Fruit fly (Drosophila melanogaster): ENCODE results near the gene kek5.
A peak's percentile ranks its signal among the peaks of the same experiment; 100 is the strongest.

Gene kek5

DNA sequence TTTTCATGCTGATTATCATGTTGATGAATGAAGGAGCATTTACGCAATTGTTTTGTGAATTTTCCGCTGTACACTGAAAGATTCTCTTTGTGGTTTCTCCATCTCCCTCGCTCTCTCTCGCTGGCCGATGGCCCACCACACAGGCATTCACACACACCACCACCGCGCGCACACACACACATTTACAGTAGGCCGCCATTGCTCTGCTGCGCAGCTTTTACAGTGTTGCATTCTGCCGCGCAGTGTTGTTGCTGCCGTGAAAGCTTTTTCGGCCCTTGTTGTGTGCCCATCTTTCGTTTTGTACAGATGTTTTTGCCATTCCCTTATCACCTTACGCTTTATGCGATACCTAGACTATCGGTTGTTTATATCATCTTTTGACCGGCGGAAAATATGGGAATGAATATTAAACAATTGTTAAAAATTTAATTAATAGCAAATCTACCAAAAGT, 143.9 kb downstream of the kek5 start (continued):
- TF ChIP-seq MESR4 (GFP tag; optimal IDR thresholded peaks at IDR 0.05) (peak; percentile 13), Jarid2 (GFP tag; optimal IDR thresholded peaks at IDR 0.05) (no peak), Kr (GFP tag; optimal IDR thresholded peaks at IDR 0.05) (no peak), da (GFP tag; optimal IDR thresholded peaks at IDR 0.05) (no peak), phol (tag; optimal IDR thresholded peaks at IDR 0.05) (peak; percentile 97), hth (optimal IDR thresholded peaks at IDR 0.05) (no peak), maf-S (GFP tag; optimal IDR thresholded peaks at IDR 0.05) (no peak), ara (GFP tag; IDR thresholded peaks at IDR 0.05) (no peak), CG30020 (tag; optimal IDR thresholded peaks at IDR 0.05) (no peak), Lhr (GFP tag; optimal IDR thresholded peaks at IDR 0.05) (peak; percentile 31), CG11456 (GFP tag; IDR thresholded peaks at IDR 0.05) (peak; percentile 48; the same call in 1 of the 3 replicates), Ravus (GFP tag; IDR thresholded peaks at IDR 0.05) (no peak), zen (tag; optimal IDR thresholded peaks at IDR 0.05) (no peak), CG12071 (GFP tag; optimal IDR thresholded peaks at IDR 0.05) (no peak), Ada2b (GFP tag; IDR thresholded peaks at IDR 0.05) (no peak), CG10959 (GFP tag; IDR thresholded peaks at IDR 0.05) (no peak), CG10431 (GFP tag; optimal IDR thresholded peaks at IDR 0.05) (no peak), CG42726 (GFP tag; IDR thresholded peaks at IDR 0.05; ENCODE audit: partially characterized antibody) (peak; percentile 53; the same call in 1 of the 2 replicates), Nf-YB (GFP tag; optimal IDR thresholded peaks at IDR 0.05) (no peak), D (optimal IDR thresholded peaks at IDR 0.05) (no peak), D (GFP tag; optimal IDR thresholded peaks at IDR 0.05) (no peak), crc (GFP tag; optimal IDR thresholded peaks at IDR 0.05) (no peak), TFAM (GFP tag; optimal IDR thresholded peaks at IDR 0.05) (no peak), CG15269 (tag; optimal IDR thresholded peaks at IDR 0.05) (peak; percentile 8), cato (GFP tag; optimal IDR thresholded peaks at IDR 0.05; ENCODE audit: borderline replicate concordance) (no peak), CG6813 (GFP tag; optimal IDR thresholded peaks at IDR 0.05) (no peak), dpn (GFP tag; optimal IDR thresholded peaks at IDR 0.05) (no peak), CkIIα-i1 (GFP tag; IDR thresholded peaks at IDR 0.05) (no peak), CG18764 (GFP tag; optimal IDR thresholded peaks at IDR 0.05) (no peak), pzg (GFP tag; optimal IDR thresholded peaks at IDR 0.05) (peak; percentile 80), pan (optimal IDR thresholded peaks at IDR 0.05) (no peak), pan (GFP tag; optimal IDR thresholded peaks at IDR 0.05 in 1 of 2, IDR thresholded peaks at IDR 0.05 in 1 of 2) (no peak), CoRest (tag; optimal IDR thresholded peaks at IDR 0.05) (no peak), trem (tag; optimal IDR thresholded peaks at IDR 0.05) (no peak), gt (GFP tag; IDR thresholded peaks at IDR 0.05) (no peak)

DNA sequence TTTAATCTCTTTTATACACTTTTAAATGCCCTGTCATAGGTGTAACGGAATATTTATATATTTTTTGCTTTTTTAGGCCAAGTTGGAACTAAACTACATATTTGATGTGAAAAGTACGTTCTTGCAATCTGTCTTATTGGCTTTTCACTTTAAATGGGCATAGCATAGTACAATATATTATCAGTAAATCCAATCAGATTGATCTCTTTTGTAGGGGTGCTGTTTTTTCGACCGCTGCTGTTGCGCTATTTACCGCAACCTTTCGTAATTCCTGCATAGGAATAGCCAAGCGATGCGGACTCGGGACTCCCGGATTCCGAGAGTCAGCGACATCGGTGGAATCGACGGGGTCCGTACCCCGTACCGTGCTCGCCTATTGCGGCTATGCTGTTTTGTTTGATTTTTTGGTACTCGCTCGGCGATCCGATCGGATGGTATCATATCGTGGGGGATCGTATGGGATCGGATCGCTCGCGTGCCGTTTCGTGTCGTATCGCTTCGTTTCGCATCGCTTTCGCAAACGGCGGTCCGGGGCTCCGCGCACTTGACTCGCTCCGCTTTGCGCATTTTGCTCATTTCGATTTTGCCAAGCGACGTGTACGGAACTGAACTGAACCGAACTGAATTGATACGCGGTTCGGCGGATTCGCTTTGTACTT, 144.9 kb downstream of the kek5 start:
- TF ChIP-seq Meics (GFP tag; optimal IDR thresholded peaks at IDR 0.05) (peak; percentile 1), slbo (GFP tag; IDR thresholded peaks at IDR 0.05) (peak; percentile 60), Hr78 (GFP tag; optimal IDR thresholded peaks at IDR 0.05) (no peak), CG12299 (tag; optimal IDR thresholded peaks at IDR 0.05) (peak; percentile 20), cwo (GFP tag; optimal IDR thresholded peaks at IDR 0.05) (peak; percentile 88), CG14667 (GFP tag; IDR thresholded peaks at IDR 0.05) (no peak), CG18011 (GFP tag; optimal IDR thresholded peaks at IDR 0.05) (no peak), D19B (GFP tag; optimal IDR thresholded peaks at IDR 0.05) (peak; percentile 98), CG16779 (GFP tag; IDR thresholded peaks at IDR 0.05) (peak; percentile 15; the same call in 1 of the 2 replicates), Abd-B (GFP tag; optimal IDR thresholded peaks at IDR 0.05) (no peak), CG14014 (GFP tag; IDR thresholded peaks at IDR 0.05) (peak; percentile 36; the same call in 1 of the 2 replicates), HmgZ (tag; optimal IDR thresholded peaks at IDR 0.05) (peak; percentile 34), B-H2 (GFP tag; optimal IDR thresholded peaks at IDR 0.05) (peak; percentile 27), sug (tag; optimal IDR thresholded peaks at IDR 0.05) (peak; percentile 92), CG11247 (GFP tag; IDR thresholded peaks at IDR 0.05) (no peak), ewg (GFP tag; optimal IDR thresholded peaks at IDR 0.05) (no peak), row (GFP tag; IDR thresholded peaks at IDR 0.05) (peak; percentile 56; the same call in 2 of the 3 replicates)

All from whole organism, embryonic.